Worm (Caenorhabditis elegans) whole organism, mixed stage, embryonic: Measurements from ENCODE around the gene tsp-12.

ENCODE experiments used
- bed-3 ChIP-seq: fragments of 200-800 bp; sonication (Bioruptor generic); optimal IDR thresholded peaks from 3 replicates; lab custom pipeline; 2018; ENCODE audit warnings: mild to moderate bottlenecking, missing genetic modification characterization, moderate library complexity, missing compliant biosample characterization
- blmp-1 ChIP-seq: fragments of 150-350 bp; optimal IDR thresholded peaks from 2 replicates; lab custom pipeline; 2014; ENCODE audit warnings: missing biosample characterization, missing genetic modification characterization
- ceh-43 ChIP-seq: fragments of 200-800 bp; sonication (Bioruptor generic); optimal IDR thresholded peaks from 2 replicates; lab custom pipeline; 2018; ENCODE audit warnings: mild to moderate bottlenecking, missing genetic modification characterization, moderate library complexity, missing compliant biosample characterization
- ces-1 ChIP-seq: fragments of 150-350 bp; optimal IDR thresholded peaks from 2 replicates; lab custom pipeline; 2014; ENCODE audit warnings: missing biosample characterization, missing genetic modification reagents, missing genetic modification characterization
- cnd-1 ChIP-seq: fragments of 200-800 bp; sonication (Bioruptor generic); optimal IDR thresholded peaks from 2 replicates; lab custom pipeline; 2018; ENCODE audit warnings: mild to moderate bottlenecking, missing genetic modification characterization, missing compliant biosample characterization
- elt-1 ChIP-seq: sonication (generic microtip); optimal IDR thresholded peaks from 2 replicates; lab custom pipeline; 2017; ENCODE audit warnings: missing genetic modification characterization, mild to moderate bottlenecking, missing compliant biosample characterization, antibody characterized with exemption, moderate library complexity, borderline replicate concordance; ENCODE audit not compliant: insufficient read depth
- elt-3 ChIP-seq: fragments of 150-350 bp; optimal IDR thresholded peaks from 2 replicates; lab custom pipeline; 2014; ENCODE audit warnings: missing biosample characterization, missing genetic modification characterization
- flh-1 ChIP-seq: fragments of 200-800 bp; sonication (Bioruptor generic); optimal IDR thresholded peaks from 2 replicates; lab custom pipeline; 2018; ENCODE audit warnings: mild to moderate bottlenecking, missing genetic modification characterization, moderate library complexity, missing compliant biosample characterization
- ham-2 ChIP-seq: fragments of 200-800 bp; sonication (Bioruptor generic); optimal IDR thresholded peaks from 2 replicates; lab custom pipeline; 2018; ENCODE audit warnings: mild to moderate bottlenecking, missing genetic modification characterization, missing compliant biosample characterization
- hlh-1 ChIP-seq: fragments of 150-350 bp; optimal IDR thresholded peaks from 2 replicates; lab custom pipeline; 2014; ENCODE audit warnings: missing biosample characterization, missing genetic modification reagents, missing genetic modification characterization
- lsy-2 ChIP-seq: fragments of 150-350 bp; optimal IDR thresholded peaks from 2 replicates; lab custom pipeline; 2014; ENCODE audit warnings: missing biosample characterization, missing genetic modification characterization
- mab-5 ChIP-seq: fragments of 150-350 bp; optimal IDR thresholded peaks from 2 replicates; lab custom pipeline; 2014; ENCODE audit warnings: missing biosample characterization, missing genetic modification characterization
- mep-1 ChIP-seq: fragments of 150-350 bp; optimal IDR thresholded peaks from 2 replicates; lab custom pipeline; 2017; ENCODE audit warnings: missing biosample characterization, missing genetic modification reagents, missing genetic modification characterization, inconsistent platforms
- mls-2 ChIP-seq: sonication (generic microtip); optimal IDR thresholded peaks from 2 replicates; lab custom pipeline; 2016; ENCODE audit warnings: mild to moderate bottlenecking, missing genetic modification characterization, moderate library complexity, missing compliant biosample characterization
- nhr-237 ChIP-seq: fragments of 150-350 bp; optimal IDR thresholded peaks from 2 replicates; lab custom pipeline; 2014; ENCODE audit warnings: missing biosample characterization, missing genetic modification characterization
- nhr-28 ChIP-seq: fragments of 150-350 bp; optimal IDR thresholded peaks from 2 replicates; lab custom pipeline; 2014; ENCODE audit warnings: missing biosample characterization, missing genetic modification characterization
- nhr-76 ChIP-seq: sonication (generic microtip); optimal IDR thresholded peaks from 2 replicates; lab custom pipeline; 2017; ENCODE audit warnings: missing biosample characterization, missing genetic modification characterization
- pha-4 ChIP-seq: fragments of 150-350 bp; optimal IDR thresholded peaks from 2 replicates; lab custom pipeline; 2018; ENCODE audit warnings: missing biosample characterization, missing genetic modification reagents, missing genetic modification characterization
- sem-2 ChIP-seq: fragments of 200-800 bp; sonication (Bioruptor generic); optimal IDR thresholded peaks from 2 replicates; lab custom pipeline; 2018; ENCODE audit warnings: mild to moderate bottlenecking, missing genetic modification characterization, missing compliant biosample characterization
- snpc-4 ChIP-seq: fragments of 150-350 bp; optimal IDR thresholded peaks from 2 replicates; lab custom pipeline; 2014; ENCODE audit warnings: missing biosample characterization, missing genetic modification characterization
- sptf-1 ChIP-seq: sonication (generic microtip); optimal IDR thresholded peaks from 2 replicates; lab custom pipeline; 2017; ENCODE audit warnings: mild to moderate bottlenecking, missing genetic modification characterization, moderate library complexity, missing compliant biosample characterization
- unc-120 ChIP-seq: sonication (generic microtip); optimal IDR thresholded peaks from 2 replicates; lab custom pipeline; 2017; ENCODE audit warnings: missing genetic modification characterization, missing compliant biosample characterization; ENCODE audit not compliant: poor library complexity, severe bottlenecking
- unc-39 ChIP-seq: fragments of 150-350 bp; optimal IDR thresholded peaks from 2 replicates; lab custom pipeline; 2014; ENCODE audit warnings: missing biosample characterization, missing genetic modification characterization
- unc-62 ChIP-seq: fragments of 150-350 bp; optimal IDR thresholded peaks from 2 replicates; lab custom pipeline; 2014; ENCODE audit warnings: missing biosample characterization, missing genetic modification reagents, missing genetic modification characterization
- zip-8 ChIP-seq: fragments of 150-350 bp; optimal IDR thresholded peaks from 2 replicates; lab custom pipeline; 2014; ENCODE audit warnings: missing biosample characterization, missing genetic modification characterization
- ztf-11 ChIP-seq: fragments of 150-350 bp; optimal IDR thresholded peaks from 2 replicates; lab custom pipeline; 2014; ENCODE audit warnings: missing biosample characterization, missing genetic modification characterization

tsp-12 gene

ce11 chrIV:10112570-10112969, 37.8 kb downstream of the tsp-12 start, which contains the start of gene nsph-3.2:
nsph-3.2 (plus strand) TSS chrIV:10112870.
- TF ChIP-seq pha-4, result no peak
- TF ChIP-seq nhr-76, result no peak
- TF ChIP-seq hlh-1 (tag; lab: Kevin White, UChicago), result no peak
- no peak for TF ChIP-seq unc-120 (tag; lab: Kevin White, UChicago)
- no peak for TF ChIP-seq elt-3 (tag; lab: Kevin White, UChicago)
- TF ChIP-seq ztf-11, result no peak
- no peak for TF ChIP-seq blmp-1
- no peak for TF ChIP-seq sptf-1 (tag; lab: Kevin White, UChicago)
- TF ChIP-seq snpc-4 (tag; lab: Kevin White, UChicago), result no peak
- TF ChIP-seq ceh-43 (GFP tag; lab: Kevin White, UChicago), result no peak
- no peak for TF ChIP-seq ces-1 (GFP tag; lab: Kevin White, UChicago)
- no peak for TF ChIP-seq nhr-28
- no peak for TF ChIP-seq cnd-1 (tag; lab: Kevin White, UChicago)
- TF ChIP-seq lsy-2 (tag; lab: Kevin White, UChicago), result no peak

DNA sequence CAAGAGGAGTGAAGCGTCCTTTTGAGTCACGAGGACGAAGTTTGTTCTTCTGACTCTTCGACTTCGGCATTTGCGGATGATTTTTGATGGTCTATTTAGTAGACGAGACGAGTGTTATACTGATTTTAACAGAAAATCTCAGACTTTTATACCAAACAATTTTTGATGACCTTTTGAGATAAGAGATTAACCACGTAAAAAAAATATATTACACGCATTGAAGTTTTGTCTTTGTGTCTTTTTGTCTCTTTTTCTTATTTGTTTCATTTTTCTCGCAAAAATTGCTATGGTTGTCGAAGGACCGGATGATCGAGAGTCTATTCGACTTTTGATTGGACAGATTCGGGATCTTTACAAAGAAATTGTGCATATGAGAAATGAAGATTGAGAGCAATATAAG, 39.0 kb downstream of the tsp-12 start, which contains the start of gene spch-1:
spch-1 (minus strand) TSS at position 101 of the 400 bp plus-strand sequence.
- TF ChIP-seq mls-2 (tag; lab: Kevin White, UChicago) (no peak), nhr-237 (tag; lab: Kevin White, UChicago) (no peak), unc-39 (tag; lab: Kevin White, UChicago) (no peak), nhr-76 (no peak), ces-1 (GFP tag; lab: Kevin White, UChicago) (no peak), cnd-1 (tag; lab: Kevin White, UChicago) (no peak), sptf-1 (tag; lab: Kevin White, UChicago) (no peak), mab-5 (tag; lab: Kevin White, UChicago) (no peak), snpc-4 (tag; lab: Kevin White, UChicago) (no peak), flh-1 (GFP tag; lab: Kevin White, UChicago) (no peak), mep-1 (no peak), elt-1 (tag; lab: Kevin White, UChicago) (no peak), unc-62 (no peak), elt-3 (tag; lab: Kevin White, UChicago) (no peak), unc-120 (tag; lab: Kevin White, UChicago) (no peak)
- TF ChIP-seq, all 35 proteins: peak for 0

ce11 chrIV:10110870-10111269, 39.5 kb downstream of the tsp-12 start:
- no peak for TF ChIP-seq mab-5 (tag; lab: Kevin White, UChicago)
- TF ChIP-seq elt-3 (tag; lab: Kevin White, UChicago), result no peak
- TF ChIP-seq blmp-1, result no peak
- no peak for TF ChIP-seq unc-62
- no peak for TF ChIP-seq bed-3
- TF ChIP-seq nhr-28, result no peak
- no peak for TF ChIP-seq ztf-11
- TF ChIP-seq zip-8 (tag; lab: Kevin White, UChicago), result no peak
- TF ChIP-seq, all 35 proteins: peak for 0

DNA sequence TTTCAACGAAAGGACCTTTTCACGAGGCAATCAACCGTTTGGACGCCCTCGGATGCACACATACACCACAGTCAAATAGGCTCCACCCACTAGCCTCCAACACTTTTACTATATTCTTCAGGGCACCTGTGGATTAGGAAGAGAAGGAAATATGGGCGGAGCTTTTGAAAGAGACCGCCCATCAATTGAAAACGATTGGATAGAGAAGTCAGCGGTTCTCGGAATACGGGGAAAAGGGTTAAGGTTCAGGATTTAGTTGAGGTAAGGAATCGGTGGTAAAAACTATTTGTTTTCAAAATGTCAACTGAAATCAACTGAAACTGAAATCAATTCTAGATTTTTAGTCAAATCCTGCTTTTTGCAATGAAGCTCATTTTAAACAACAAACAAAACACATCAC, 40.0 kb downstream of the tsp-12 start, which contains the start of gene egl-38:
egl-38 (minus strand) TSS at position 101 of the 400 bp plus-strand sequence.
- TF ChIP-seq cnd-1 (tag; lab: Kevin White, UChicago) (no peak), sem-2 (GFP tag; lab: Kevin White, UChicago) (no peak), ceh-43 (GFP tag; lab: Kevin White, UChicago) (no peak), nhr-237 (tag; lab: Kevin White, UChicago) (no peak), ham-2 (GFP tag; lab: Kevin White, UChicago) (no peak), mls-2 (tag; lab: Kevin White, UChicago) (no peak)
